Worm (Caenorhabditis elegans): ENCODE measurements around the gene rap-2.

Gene rap-2

ce11 chrV:15015799-15016198 lies 48.1 kb downstream of the rap-2 start:
- TF ChIP-seq mab-9 (GFP tag; IDR thresholded peaks at IDR 0.05) (no peak), fkh-10 (GFP tag; optimal IDR thresholded peaks at IDR 0.05) (no peak), jun-1 (tag; optimal IDR thresholded peaks at IDR 0.05) (no peak), aha-1 (tag; optimal IDR thresholded peaks at IDR 0.05) (no peak), efl-3 (GFP tag; optimal IDR thresholded peaks at IDR 0.05) (no peak), lsy-2 (tag; optimal IDR thresholded peaks at IDR 0.05) (peak in 1 of 2 experiments; percentile 11), nhr-71 (tag; optimal IDR thresholded peaks at IDR 0.05) (peak; percentile 48), mep-1 (tag; optimal IDR thresholded peaks at IDR 0.05) (peak; percentile 4), nhr-237 (tag; optimal IDR thresholded peaks at IDR 0.05) (no peak), blmp-1 (tag; optimal IDR thresholded peaks at IDR 0.05) (peak; percentile 39), nhr-90 (tag; optimal IDR thresholded peaks at IDR 0.05; ENCODE audit: poor library complexity) (peak; percentile 4), unc-86 (tag; optimal IDR thresholded peaks at IDR 0.05) (no peak), elt-3 (tag; optimal IDR thresholded peaks at IDR 0.05) (peak in 1 of 6 experiments; percentile 36), rnt-1 (tag; optimal IDR thresholded peaks at IDR 0.05) (peak; percentile 11), lin-14 (GFP tag; optimal IDR thresholded peaks at IDR 0.05) (peak; percentile 44), isw-1 (GFP tag; IDR thresholded peaks at IDR 0.05) (no peak), Y116A8C.19 (tag; optimal IDR thresholded peaks at IDR 0.05; ENCODE audit: borderline replicate concordance) (no peak), C04F5.9 (tag; optimal IDR thresholded peaks at IDR 0.05) (no peak), pag-3 (tag; optimal IDR thresholded peaks at IDR 0.05; ENCODE audit: borderline replicate concordance, insufficient read depth) (no peak), skn-1 (tag; optimal IDR thresholded peaks at IDR 0.05) (peak; percentile 7), fkh-4 (tag; optimal IDR thresholded peaks at IDR 0.05; ENCODE audit: borderline replicate concordance) (no peak), hlh-4 (tag; optimal IDR thresholded peaks at IDR 0.05) (no peak), unc-62 (GFP tag; optimal IDR thresholded peaks at IDR 0.05) (no peak), snu-23 (GFP tag; optimal IDR thresholded peaks at IDR 0.05) (peak; percentile 33), lin-35 (GFP tag; optimal IDR thresholded peaks at IDR 0.05) (peak in 1 of 2 experiments; percentile 1), nhr-85 (tag) (peak; percentile 54), sptf-1 (tag; optimal IDR thresholded peaks at IDR 0.05) (no peak), C16A3.4 (tag; optimal IDR thresholded peaks at IDR 0.05) (no peak), lin-13 (GFP tag; optimal IDR thresholded peaks at IDR 0.05) (no peak), ces-1 (GFP tag; optimal IDR thresholded peaks at IDR 0.05) (no peak)

ce11 chrV:15014164-15014563 lies 49.7 kb downstream of the rap-2 start, which contains the start of gene obr-2:
Gene obr-2, minus strand, starts transcription at chrV:15014264.
- no peak for TF ChIP-seq C04F5.9 (tag; optimal IDR thresholded peaks at IDR 0.05)
- TF ChIP-seq lin-39 (tag; optimal IDR thresholded peaks at IDR 0.05) = no peak
- TF ChIP-seq mef-2 (tag; optimal IDR thresholded peaks at IDR 0.05) = no peak
- TF ChIP-seq lir-3 (tag; optimal IDR thresholded peaks at IDR 0.05; ENCODE audit: poor library complexity) = no peak
- no peak for TF ChIP-seq dsc-1 (tag; optimal IDR thresholded peaks at IDR 0.05)
- no peak for TF ChIP-seq lin-14 (GFP tag; optimal IDR thresholded peaks at IDR 0.05)
- no peak for TF ChIP-seq lin-13 (GFP tag; optimal IDR thresholded peaks at IDR 0.05)
- TF ChIP-seq efl-3 (GFP tag; optimal IDR thresholded peaks at IDR 0.05) = no peak
- TF ChIP-seq hpl-2 (GFP tag; optimal IDR thresholded peaks at IDR 0.05) = no peak
- no peak for TF ChIP-seq vab-15 (tag; optimal IDR thresholded peaks at IDR 0.05)
- TF ChIP-seq fkh-10 (GFP tag; optimal IDR thresholded peaks at IDR 0.05) = no peak

ce11 chrV:15013328-15013727 lies 50.6 kb downstream of the rap-2 start:
- TF ChIP-seq hlh-4 (tag; optimal IDR thresholded peaks at IDR 0.05) = no peak
- no peak for TF ChIP-seq mef-2 (tag; optimal IDR thresholded peaks at IDR 0.05)

ce11 chrV:15012542-15013301 lies 51.2 kb downstream of the rap-2 start:
- TF ChIP-seq rnt-1 (tag; optimal IDR thresholded peaks at IDR 0.05) (peak; percentile 70), unc-130 (tag; optimal IDR thresholded peaks at IDR 0.05) (no peak), nhr-47 (tag; optimal IDR thresholded peaks at IDR 0.05) (peak; percentile 12), dsc-1 (tag; optimal IDR thresholded peaks at IDR 0.05) (peak; percentile 24), elt-2 (tag; optimal IDR thresholded peaks at IDR 0.05) (no peak), grh-1 (GFP tag; IDR thresholded peaks at IDR 0.05) (no peak), unc-30 (tag; optimal IDR thresholded peaks at IDR 0.05) (no peak), lin-14 (GFP tag; optimal IDR thresholded peaks at IDR 0.05) (peak; percentile 20), lsy-2 (tag; optimal IDR thresholded peaks at IDR 0.05) (no peak), mdl-1 (tag; optimal IDR thresholded peaks at IDR 0.05) (no peak), fkh-10 (GFP tag; optimal IDR thresholded peaks at IDR 0.05) (no peak), nhr-11 (tag; optimal IDR thresholded peaks at IDR 0.05) (no peak), xbp-1 (tag; optimal IDR thresholded peaks at IDR 0.05) (no peak), efl-1 (optimal IDR thresholded peaks at IDR 0.05) (peak in 1 of 2 experiments; percentile 15), efl-1 (GFP tag; optimal IDR thresholded peaks at IDR 0.05 in 1 of 2) (peak in 1 of 2 experiments; percentile 84), fkh-8 (tag; optimal IDR thresholded peaks at IDR 0.05) (no peak)
